Fruit fly (Drosophila melanogaster): ENCODE measurements around the gene PGRP-LD.

- TF ChIP-seq zfh2 (GFP tag; optimal IDR thresholded peaks at IDR 0.05): no peak
- TF ChIP-seq CG6175 (GFP tag; IDR thresholded peaks at IDR 0.05): no peak
- TF ChIP-seq CG10431 (GFP tag; optimal IDR thresholded peaks at IDR 0.05): no peak
- no peak for TF ChIP-seq ato (GFP tag; IDR thresholded peaks at IDR 0.05; ENCODE audit: partially characterized antibody)
- no peak for TF ChIP-seq NK7.1 (GFP tag; optimal IDR thresholded peaks at IDR 0.05)
- no peak for TF ChIP-seq hth (optimal IDR thresholded peaks at IDR 0.05)
- no peak for TF ChIP-seq Fer3 (tag; optimal IDR thresholded peaks at IDR 0.05)
- TF ChIP-seq CG7271 (tag; optimal IDR thresholded peaks at IDR 0.05): no peak
These were observed 53.9 kb downstream of the PGRP-LD start for dm6 chr3L:5833761-5834160.
